Worm (Caenorhabditis elegans) whole organism, L1 larva: ENCODE measurements around the gene R05G6.5.

Source experiments
- C04F5.9 ChIP-seq: sonication (generic microtip); optimal IDR thresholded peaks from 2 replicates; lab custom pipeline; 2016; ENCODE audit warnings: missing genetic modification characterization, missing compliant biosample characterization
- aha-1 ChIP-seq: fragments of 150-350 bp; optimal IDR thresholded peaks from 2 replicates; lab custom pipeline; 2014; ENCODE audit warnings: missing biosample characterization, missing genetic modification characterization
- ama-1 ChIP-seq: fragments of 150-350 bp; optimal IDR thresholded peaks from 2 replicates; lab custom pipeline; 2014
- blmp-1 ChIP-seq: fragments of 150-350 bp; optimal IDR thresholded peaks from 2 replicates; lab custom pipeline; 2014; ENCODE audit warnings: missing biosample characterization, missing genetic modification characterization
- ceh-63 ChIP-seq: fragments of 200-800 bp; sonication (Bioruptor generic); optimal IDR thresholded peaks from 2 replicates; lab custom pipeline; 2018; ENCODE audit warnings: mild to moderate bottlenecking, missing genetic modification characterization, missing compliant biosample characterization
- dpl-1 ChIP-seq, 3 experiments: fragments of 150-350 bp in 2 of 3; sonication (generic microtip) in 1 of 3; optimal IDR thresholded peaks; 2 replicates each; lab custom pipeline; 2014 to 2017; ENCODE audit warnings: missing biosample characterization in 3 of 3, missing genetic modification characterization in 3 of 3, missing genetic modification reagents in 3 of 3
- dsc-1 ChIP-seq: sonication (generic microtip); optimal IDR thresholded peaks from 2 replicates; lab custom pipeline; 2016; ENCODE audit warnings: mild to moderate bottlenecking, missing genetic modification characterization, missing compliant biosample characterization
- efl-1 ChIP-seq, 4 experiments: fragments of 150-350 bp; optimal IDR thresholded peaks in 3 of 4; peaks in 1 of 4; 1 replicate in 1 of 4; 2 replicates in 3 of 4; lab custom pipeline; 2014; ENCODE audit warnings: missing biosample characterization in 2 of 4, missing genetic modification characterization in 2 of 4, missing genetic modification reagents in 2 of 4
- efl-3 ChIP-seq: fragments of 200-800 bp; sonication (Bioruptor generic); optimal IDR thresholded peaks from 2 replicates; lab custom pipeline; 2018; ENCODE audit warnings: mild to moderate bottlenecking, missing genetic modification characterization, missing compliant biosample characterization
- elt-3 ChIP-seq, 6 experiments: fragments of 150-350 bp in 1 of 6; sonication (generic microtip); optimal IDR thresholded peaks; 2 replicates each; lab custom pipeline; 2017 to 2018; ENCODE audit warnings: missing biosample characterization in 6 of 6, missing genetic modification characterization in 6 of 6, inconsistent platforms in 1 of 6
- ets-5 ChIP-seq: fragments of 200-800 bp; sonication (Bioruptor generic); IDR thresholded peaks from 2 replicates; pipeline ENCODE4 v1.3.6; 2022; ENCODE audit warnings: missing genetic modification characterization, missing compliant biosample characterization
- fkh-10 ChIP-seq: sonication (generic microtip); optimal IDR thresholded peaks from 2 replicates; lab custom pipeline; 2017; ENCODE audit warnings: missing biosample characterization, missing genetic modification reagents, missing genetic modification characterization
- fkh-8 ChIP-seq: sonication (generic microtip); optimal IDR thresholded peaks from 2 replicates; lab custom pipeline; 2016; ENCODE audit warnings: mild to moderate bottlenecking, missing genetic modification characterization, missing compliant biosample characterization
- grh-1 ChIP-seq: fragments of 200-800 bp; sonication (Bioruptor generic); IDR thresholded peaks from 2 replicates; pipeline ENCODE4 v1.3.6; 2022; ENCODE audit warnings: missing genetic modification reagents, missing genetic modification characterization, missing compliant biosample characterization
- hlh-17 ChIP-seq: fragments of 200-800 bp; sonication (Bioruptor generic); optimal IDR thresholded peaks from 2 replicates; lab custom pipeline; 2018; ENCODE audit warnings: missing genetic modification characterization, mild to moderate bottlenecking, missing compliant biosample characterization, moderate library complexity, borderline replicate concordance
- hlh-4 ChIP-seq: sonication (generic microtip); optimal IDR thresholded peaks from 2 replicates; lab custom pipeline; 2016; ENCODE audit warnings: mild to moderate bottlenecking, missing genetic modification characterization, missing compliant biosample characterization
- hpl-2 ChIP-seq: fragments of 150-350 bp; optimal IDR thresholded peaks from 2 replicates; lab custom pipeline; 2014; ENCODE audit warnings: missing biosample characterization, missing genetic modification reagents, missing genetic modification characterization
- irx-1 ChIP-seq: sonication (generic microtip); optimal IDR thresholded peaks from 2 replicates; lab custom pipeline; 2016; ENCODE audit warnings: missing genetic modification characterization, missing compliant biosample characterization
- jun-1 ChIP-seq: fragments of 150-350 bp; optimal IDR thresholded peaks from 2 replicates; lab custom pipeline; 2014; ENCODE audit warnings: missing biosample characterization, missing genetic modification reagents, missing genetic modification characterization
- lin-14 ChIP-seq: fragments of 200-800 bp; sonication (Bioruptor generic); optimal IDR thresholded peaks from 2 replicates; lab custom pipeline; 2018; ENCODE audit warnings: mild to moderate bottlenecking, missing genetic modification characterization, moderate library complexity, missing compliant biosample characterization
- lin-39 ChIP-seq: fragments of 150-350 bp; optimal IDR thresholded peaks from 2 replicates; lab custom pipeline; 2014; ENCODE audit warnings: missing biosample characterization, missing genetic modification reagents, missing genetic modification characterization
- mdl-1 ChIP-seq, 2 experiments: fragments of 150-350 bp; optimal IDR thresholded peaks; 2 replicates each; lab custom pipeline; 2014 to 2017; ENCODE audit warnings: missing biosample characterization in 2 of 2, missing genetic modification characterization in 2 of 2, inconsistent platforms in 1 of 2
- mef-2 ChIP-seq: fragments of 150-350 bp; optimal IDR thresholded peaks from 2 replicates; lab custom pipeline; 2014; ENCODE audit warnings: missing biosample characterization, missing genetic modification characterization
- mep-1 ChIP-seq: fragments of 150-350 bp; optimal IDR thresholded peaks from 2 replicates; lab custom pipeline; 2014; ENCODE audit warnings: missing biosample characterization, missing genetic modification characterization
- nhr-12 ChIP-seq: sonication (generic microtip); optimal IDR thresholded peaks from 2 replicates; lab custom pipeline; 2017; ENCODE audit warnings: missing biosample characterization, missing genetic modification characterization
- nhr-19 ChIP-seq: fragments of 200-800 bp; sonication (Bioruptor generic); conservative IDR thresholded peaks from 2 replicates; pipeline ENCODE4 v1.3.6; 2022; ENCODE audit warnings: missing genetic modification characterization, missing compliant biosample characterization
- nhr-20 ChIP-seq: sonication (generic microtip); optimal IDR thresholded peaks from 2 replicates; lab custom pipeline; 2016; ENCODE audit warnings: mild to moderate bottlenecking, missing genetic modification characterization, missing compliant biosample characterization
- nhr-47 ChIP-seq: sonication (generic microtip); optimal IDR thresholded peaks from 2 replicates; lab custom pipeline; 2016; ENCODE audit warnings: mild to moderate bottlenecking, missing genetic modification characterization, moderate library complexity, missing compliant biosample characterization
- nhr-90 ChIP-seq: sonication (generic microtip); optimal IDR thresholded peaks from 2 replicates; lab custom pipeline; 2016; ENCODE audit warnings: mild to moderate bottlenecking, missing genetic modification characterization, missing compliant biosample characterization; ENCODE audit not compliant: poor library complexity
- pag-3 ChIP-seq: sonication (generic microtip); optimal IDR thresholded peaks from 2 replicates; lab custom pipeline; 2017; ENCODE audit warnings: missing genetic modification characterization, mild to moderate bottlenecking, missing compliant biosample characterization, antibody characterized with exemption, borderline replicate concordance; ENCODE audit not compliant: insufficient read depth
- skn-1 ChIP-seq: fragments of 150-350 bp; optimal IDR thresholded peaks from 2 replicates; lab custom pipeline; 2014; ENCODE audit warnings: missing biosample characterization, missing genetic modification characterization
- snpc-4 ChIP-seq: fragments of 150-350 bp; optimal IDR thresholded peaks from 2 replicates; lab custom pipeline; 2014; ENCODE audit warnings: missing biosample characterization, missing genetic modification characterization
- snu-23 ChIP-seq: sonication (generic microtip); optimal IDR thresholded peaks from 2 replicates; lab custom pipeline; 2016; ENCODE audit warnings: missing genetic modification characterization, missing compliant biosample characterization
- sptf-1 ChIP-seq: fragments of 150-350 bp; optimal IDR thresholded peaks from 2 replicates; lab custom pipeline; 2014; ENCODE audit warnings: missing biosample characterization, missing genetic modification characterization
- tbx-2 ChIP-seq: sonication (generic microtip); optimal IDR thresholded peaks from 2 replicates; lab custom pipeline; 2016; ENCODE audit warnings: missing genetic modification characterization, missing compliant biosample characterization
- tlp-1 ChIP-seq: fragments of 150-350 bp; optimal IDR thresholded peaks from 2 replicates; lab custom pipeline; 2014; ENCODE audit warnings: missing biosample characterization, missing genetic modification characterization
- unc-130 ChIP-seq: fragments of 150-350 bp; optimal IDR thresholded peaks from 2 replicates; lab custom pipeline; 2017; ENCODE audit warnings: missing biosample characterization, missing genetic modification characterization, inconsistent platforms
- xbp-1 ChIP-seq: sonication (generic microtip); optimal IDR thresholded peaks from 2 replicates; lab custom pipeline; 2016; ENCODE audit warnings: missing genetic modification characterization, missing compliant biosample characterization
- zag-1 ChIP-seq: fragments of 150-350 bp; optimal IDR thresholded peaks from 2 replicates; lab custom pipeline; 2014; ENCODE audit warnings: missing biosample characterization, missing genetic modification characterization
- zip-4 ChIP-seq: fragments of 200-800 bp; sonication (Bioruptor generic); optimal IDR thresholded peaks from 2 replicates; lab custom pipeline; 2018; ENCODE audit warnings: mild to moderate bottlenecking, missing genetic modification characterization, moderate library complexity, missing compliant biosample characterization
- ztf-11 ChIP-seq, 2 experiments: sonication (generic microtip); optimal IDR thresholded peaks; 2 replicates each; lab custom pipeline; 2016 to 2017; ENCODE audit warnings: missing genetic modification characterization in 2 of 2, missing biosample characterization in 1 of 2, missing compliant biosample characterization in 1 of 2

The R05G6.5 gene

ce11 chrIV:7486201-7486947, 21.8 kb upstream of the R05G6.5 start, which contains the start of the genes his-61 and his-62 (continued):
- TF ChIP-seq fkh-8 (tag; lab: Kevin White, UChicago), result peak; percentile 15
- no peak for TF ChIP-seq zag-1 (tag; lab: Kevin White, UChicago)
- TF ChIP-seq nhr-47 (tag; lab: Kevin White, UChicago), result peak; percentile 59
- no peak for TF ChIP-seq dsc-1 (tag; lab: Kevin White, UChicago)
- TF ChIP-seq mef-2, result no peak
- no peak for TF ChIP-seq C04F5.9 (tag; lab: Kevin White, UChicago)
- no peak for TF ChIP-seq hlh-4 (tag; lab: Kevin White, UChicago)
- no peak for TF ChIP-seq zip-4 (GFP tag; lab: Kevin White, UChicago)
- TF ChIP-seq blmp-1, result no peak
- no peak for TF ChIP-seq sptf-1 (tag; lab: Kevin White, UChicago)
- no peak; the same call in 1 of the 2 replicates for TF ChIP-seq nhr-19 (GFP tag; lab: Robert Waterston, UW)
- peak in 1 of 2 experiments; percentile 93 for TF ChIP-seq ztf-11 (tag; optimal IDR thresholded peaks at IDR 0.05; lab: Kevin White, UChicago)
- TF ChIP-seq aha-1 (tag; lab: Kevin White, UChicago), result no peak
- no peak for TF ChIP-seq hlh-17 (GFP tag; lab: Kevin White, UChicago)
- no peak for TF ChIP-seq lin-39 (tag; lab: Kevin White, UChicago)
- TF ChIP-seq ceh-63, result no peak
- no peak for TF ChIP-seq tlp-1 (tag; lab: Kevin White, UChicago)
- TF ChIP-seq elt-3 (tag; optimal IDR thresholded peaks at IDR 0.05; lab: Kevin White, UChicago), result no peak
- peak; percentile 60 for TF ChIP-seq grh-1 (GFP tag; lab: Robert Waterston, UW)
- TF ChIP-seq jun-1 (tag; lab: Kevin White, UChicago), result peak; percentile 61
- TF ChIP-seq mep-1 (tag; lab: Kevin White, UChicago), result peak; percentile 54
- TF ChIP-seq hpl-2, result no peak
- peak in 2 of 3 experiments; percentile 27 to 45 for TF ChIP-seq dpl-1 (GFP tag; optimal IDR thresholded peaks at IDR 0.05; lab: Kevin White, UChicago)
- TF ChIP-seq skn-1 (tag; lab: Kevin White, UChicago), result no peak
- TF ChIP-seq unc-130 (tag; lab: Kevin White, UChicago), result no peak
- TF ChIP-seq nhr-90 (tag; lab: Kevin White, UChicago), result peak; percentile 34
- TF ChIP-seq efl-3 (GFP tag; lab: Kevin White, UChicago), result peak; percentile 13
- TF ChIP-seq lin-14, result peak; percentile 91
- TF ChIP-seq efl-1 (optimal IDR thresholded peaks at IDR 0.05; lab: Kevin White, UChicago), result peak; percentile 45
- TF ChIP-seq efl-1 (GFP tag; optimal IDR thresholded peaks at IDR 0.05 in 1 of 2; lab: Kevin White, UChicago), result peak in 1 of 2 experiments; percentile 57
- peak; percentile 36 for TF ChIP-seq xbp-1 (tag; lab: Kevin White, UChicago)
- TF ChIP-seq pag-3 (tag; lab: Kevin White, UChicago), result no peak
- TF ChIP-seq nhr-20 (tag; lab: Kevin White, UChicago), result peak; percentile 37
- peak; percentile 25 for TF ChIP-seq snpc-4 (tag; lab: Kevin White, UChicago)
- TF ChIP-seq tbx-2 (tag; lab: Kevin White, UChicago), result peak; percentile 52
- TF ChIP-seq irx-1, result no peak
- TF ChIP-seq ets-5 (GFP tag; lab: Robert Waterston, UW), result no peak
- no peak for TF ChIP-seq mdl-1 (tag; optimal IDR thresholded peaks at IDR 0.05; lab: Kevin White, UChicago)
- peak; percentile 59 for TF ChIP-seq snu-23 (GFP tag; lab: Kevin White, UChicago)
- no peak for TF ChIP-seq nhr-12 (tag; lab: Kevin White, UChicago)
- no peak for TF ChIP-seq fkh-10 (GFP tag; lab: Kevin White, UChicago)
- no peak for TF ChIP-seq ama-1
- TF ChIP-seq, all 84 proteins: peak for 25
